Worm (Caenorhabditis elegans) whole organism, midembryonic: ENCODE measurements around the gene C17C3.9.

Source experiments
- flt-1 ChIP-seq: fragments of 200-800 bp; sonication (Bioruptor generic); IDR thresholded peaks from 2 replicates; pipeline ENCODE4 v1.3.6; 2022; ENCODE audit warnings: missing genetic modification characterization, missing compliant biosample characterization
- klf-2 ChIP-seq: fragments of 200-800 bp; sonication (Bioruptor generic); conservative IDR thresholded peaks from 2 replicates; pipeline ENCODE4 v1.3.6; 2022; ENCODE audit warnings: missing genetic modification reagents, missing genetic modification characterization, missing compliant biosample characterization
- med-1 ChIP-seq: sonication (generic microtip); optimal IDR thresholded peaks from 2 replicates; lab custom pipeline; 2017; ENCODE audit warnings: missing genetic modification characterization, mild to moderate bottlenecking, missing compliant biosample characterization, antibody characterized with exemption, missing genetic modification reagents; ENCODE audit not compliant: insufficient read depth
- tab-1 ChIP-seq: fragments of 200-800 bp; sonication (Bioruptor generic); IDR thresholded peaks from 2 replicates; pipeline ENCODE4 v1.3.6; 2022; ENCODE audit warnings: missing genetic modification characterization, missing compliant biosample characterization
- ztf-23 ChIP-seq: fragments of 200-800 bp; sonication (Bioruptor generic); IDR thresholded peaks from 2 replicates; pipeline ENCODE4 v1.3.6; 2022; ENCODE audit warnings: missing genetic modification reagents, missing genetic modification characterization, missing compliant biosample characterization

ce11 chrII:5537524-5537923, 5.4 kb upstream of the C17C3.9 start, which contains the start of gene C17C3.11:
- no peak for TF ChIP-seq med-1 (GFP tag; lab: Kevin White, UChicago)
- TF ChIP-seq flt-1 (GFP tag; lab: Robert Waterston, UW), result no peak
- no peak for TF ChIP-seq klf-2 (GFP tag; lab: Robert Waterston, UW)
- no peak for TF ChIP-seq ztf-23 (GFP tag; lab: Robert Waterston, UW)
- no peak for TF ChIP-seq tab-1
